Worm (Caenorhabditis elegans) whole organism, L1 larva: ENCODE data around the gene paf-2.

ENCODE experiments used
- C34B4.2 ChIP-seq: sonication (generic microtip); optimal IDR thresholded peaks from 2 replicates; lab custom pipeline; 2017; ENCODE audit warnings: mild to moderate bottlenecking, missing genetic modification characterization, missing compliant biosample characterization
- Y116A8C.19 ChIP-seq: sonication (generic microtip); optimal IDR thresholded peaks from 2 replicates; lab custom pipeline; 2016; ENCODE audit warnings: missing compliant biosample characterization, missing genetic modification characterization, borderline replicate concordance
- aha-1 ChIP-seq: fragments of 150-350 bp; optimal IDR thresholded peaks from 2 replicates; lab custom pipeline; 2014; ENCODE audit warnings: missing biosample characterization, missing genetic modification characterization
- alr-1 ChIP-seq: fragments of 200-800 bp; sonication (Bioruptor generic); optimal IDR thresholded peaks from 2 replicates; lab custom pipeline; 2018; ENCODE audit warnings: borderline replicate concordance, mild to moderate bottlenecking, missing genetic modification characterization, missing compliant biosample characterization
- ama-1 ChIP-seq: fragments of 150-350 bp; optimal IDR thresholded peaks from 2 replicates; lab custom pipeline; 2014
- ceh-63 ChIP-seq: fragments of 200-800 bp; sonication (Bioruptor generic); optimal IDR thresholded peaks from 2 replicates; lab custom pipeline; 2018; ENCODE audit warnings: mild to moderate bottlenecking, missing genetic modification characterization, missing compliant biosample characterization
- efl-1 ChIP-seq, 4 experiments: fragments of 150-350 bp; optimal IDR thresholded peaks in 3 of 4; peaks in 1 of 4; 1 replicate in 1 of 4; 2 replicates in 3 of 4; lab custom pipeline; 2014; ENCODE audit warnings: missing biosample characterization in 2 of 4, missing genetic modification characterization in 2 of 4, missing genetic modification reagents in 2 of 4
- efl-3 ChIP-seq: fragments of 200-800 bp; sonication (Bioruptor generic); optimal IDR thresholded peaks from 2 replicates; lab custom pipeline; 2018; ENCODE audit warnings: mild to moderate bottlenecking, missing genetic modification characterization, missing compliant biosample characterization
- elt-2 ChIP-seq: sonication (generic microtip); optimal IDR thresholded peaks from 2 replicates; lab custom pipeline; 2016; ENCODE audit warnings: missing genetic modification characterization, mild to moderate bottlenecking, inconsistent platforms, missing compliant biosample characterization, missing genetic modification reagents
- elt-3 ChIP-seq, 6 experiments: fragments of 150-350 bp in 1 of 6; sonication (generic microtip); optimal IDR thresholded peaks; 2 replicates each; lab custom pipeline; 2017 to 2018; ENCODE audit warnings: missing biosample characterization in 6 of 6, missing genetic modification characterization in 6 of 6, inconsistent platforms in 1 of 6
- ets-5 ChIP-seq: fragments of 200-800 bp; sonication (Bioruptor generic); IDR thresholded peaks from 2 replicates; pipeline ENCODE4 v1.3.6; 2022; ENCODE audit warnings: missing genetic modification characterization, missing compliant biosample characterization
- fkh-8 ChIP-seq: sonication (generic microtip); optimal IDR thresholded peaks from 2 replicates; lab custom pipeline; 2016; ENCODE audit warnings: mild to moderate bottlenecking, missing genetic modification characterization, missing compliant biosample characterization
- grh-1 ChIP-seq: fragments of 200-800 bp; sonication (Bioruptor generic); IDR thresholded peaks from 2 replicates; pipeline ENCODE4 v1.3.6; 2022; ENCODE audit warnings: missing genetic modification reagents, missing genetic modification characterization, missing compliant biosample characterization
- isw-1 ChIP-seq: fragments of 200-800 bp; sonication (Bioruptor generic); IDR thresholded peaks from 2 replicates; pipeline ENCODE4 v1.3.6; 2022; ENCODE audit warnings: missing genetic modification characterization, missing compliant biosample characterization
- lin-14 ChIP-seq: fragments of 200-800 bp; sonication (Bioruptor generic); optimal IDR thresholded peaks from 2 replicates; lab custom pipeline; 2018; ENCODE audit warnings: mild to moderate bottlenecking, missing genetic modification characterization, moderate library complexity, missing compliant biosample characterization
- lin-15B ChIP-seq: fragments of 150-350 bp; sonication (generic microtip); optimal IDR thresholded peaks from 3 replicates; lab custom pipeline; 2014; ENCODE audit warnings: missing biosample characterization, missing genetic modification characterization
- lsy-2 ChIP-seq, 2 experiments: fragments of 150-350 bp; optimal IDR thresholded peaks; 2 replicates each; lab custom pipeline; 2014; ENCODE audit warnings: missing biosample characterization in 2 of 2, missing genetic modification characterization in 2 of 2
- nhr-11 ChIP-seq: fragments of 150-350 bp; optimal IDR thresholded peaks from 2 replicates; lab custom pipeline; 2014; ENCODE audit warnings: missing biosample characterization, missing genetic modification characterization
- nhr-19 ChIP-seq: fragments of 200-800 bp; sonication (Bioruptor generic); conservative IDR thresholded peaks from 2 replicates; pipeline ENCODE4 v1.3.6; 2022; ENCODE audit warnings: missing genetic modification characterization, missing compliant biosample characterization
- nhr-20 ChIP-seq: sonication (generic microtip); optimal IDR thresholded peaks from 2 replicates; lab custom pipeline; 2016; ENCODE audit warnings: mild to moderate bottlenecking, missing genetic modification characterization, missing compliant biosample characterization
- nhr-71 ChIP-seq: sonication (generic microtip); optimal IDR thresholded peaks from 2 replicates; lab custom pipeline; 2016; ENCODE audit warnings: mild to moderate bottlenecking, missing genetic modification characterization, moderate library complexity, missing compliant biosample characterization
- nhr-85 ChIP-seq: sonication (generic microtip); peaks from one replicate; lab custom pipeline; 2016; ENCODE audit warnings: missing genetic modification characterization, inconsistent platforms, missing compliant biosample characterization
- pag-3 ChIP-seq: sonication (generic microtip); optimal IDR thresholded peaks from 2 replicates; lab custom pipeline; 2017; ENCODE audit warnings: missing genetic modification characterization, mild to moderate bottlenecking, missing compliant biosample characterization, antibody characterized with exemption, borderline replicate concordance; ENCODE audit not compliant: insufficient read depth
- pax-3 ChIP-seq: fragments of 200-800 bp; sonication (Bioruptor generic); optimal IDR thresholded peaks from 2 replicates; lab custom pipeline; 2018; ENCODE audit warnings: mild to moderate bottlenecking, missing genetic modification characterization, moderate library complexity, missing compliant biosample characterization
- skn-1 ChIP-seq: fragments of 150-350 bp; optimal IDR thresholded peaks from 2 replicates; lab custom pipeline; 2014; ENCODE audit warnings: missing biosample characterization, missing genetic modification characterization
- snpc-4 ChIP-seq: fragments of 150-350 bp; optimal IDR thresholded peaks from 2 replicates; lab custom pipeline; 2014; ENCODE audit warnings: missing biosample characterization, missing genetic modification characterization
- snu-23 ChIP-seq: sonication (generic microtip); optimal IDR thresholded peaks from 2 replicates; lab custom pipeline; 2016; ENCODE audit warnings: missing genetic modification characterization, missing compliant biosample characterization
- sox-4 ChIP-seq: sonication (generic microtip); optimal IDR thresholded peaks from 2 replicates; lab custom pipeline; 2016; ENCODE audit warnings: missing genetic modification characterization, missing compliant biosample characterization
- swsn-7 ChIP-seq: sonication (generic microtip); optimal IDR thresholded peaks from 2 replicates; lab custom pipeline; 2016; ENCODE audit warnings: missing genetic modification characterization, missing compliant biosample characterization
- tbx-2 ChIP-seq: sonication (generic microtip); optimal IDR thresholded peaks from 2 replicates; lab custom pipeline; 2016; ENCODE audit warnings: missing genetic modification characterization, missing compliant biosample characterization
- tlp-1 ChIP-seq: fragments of 150-350 bp; optimal IDR thresholded peaks from 2 replicates; lab custom pipeline; 2014; ENCODE audit warnings: missing biosample characterization, missing genetic modification characterization
- unc-30 ChIP-seq: sonication (generic microtip); optimal IDR thresholded peaks from 2 replicates; lab custom pipeline; 2017; ENCODE audit warnings: missing biosample characterization, missing genetic modification characterization
- unc-86 ChIP-seq: sonication (generic microtip); optimal IDR thresholded peaks from 2 replicates; lab custom pipeline; 2016; ENCODE audit warnings: missing genetic modification characterization, missing compliant biosample characterization
- zag-1 ChIP-seq: fragments of 150-350 bp; optimal IDR thresholded peaks from 2 replicates; lab custom pipeline; 2014; ENCODE audit warnings: missing biosample characterization, missing genetic modification characterization
- ztf-11 ChIP-seq, 2 experiments: sonication (generic microtip); optimal IDR thresholded peaks; 2 replicates each; lab custom pipeline; 2016 to 2017; ENCODE audit warnings: missing genetic modification characterization in 2 of 2, missing biosample characterization in 1 of 2, missing compliant biosample characterization in 1 of 2

The paf-2 gene

ce11 chrX:4248949-4249348, 48.6 kb downstream of the paf-2 start, which contains the start of gene hlh-13:
hlh-13 (plus strand) TSS chrX:4249249.
- TF ChIP-seq alr-1 (tag; lab: Kevin White, UChicago) (no peak), C34B4.2 (tag; lab: Kevin White, UChicago) (no peak), tlp-1 (tag; lab: Kevin White, UChicago) (no peak), grh-1 (GFP tag; lab: Robert Waterston, UW) (no peak), ama-1 (lab: Kevin White, UChicago) (no peak), nhr-11 (tag; lab: Kevin White, UChicago) (no peak), ceh-63 (GFP tag; lab: Kevin White, UChicago) (no peak), efl-1 (optimal IDR thresholded peaks at IDR 0.05; lab: Kevin White, UChicago) (no peak), efl-1 (GFP tag; optimal IDR thresholded peaks at IDR 0.05 in 1 of 2; lab: Kevin White, UChicago) (no peak), skn-1 (tag; lab: Kevin White, UChicago) (no peak), pag-3 (tag; lab: Kevin White, UChicago) (no peak), snu-23 (GFP tag; lab: Kevin White, UChicago) (no peak), fkh-8 (no peak), unc-30 (tag; lab: Kevin White, UChicago) (no peak), elt-3 (tag; optimal IDR thresholded peaks at IDR 0.05; lab: Kevin White, UChicago) (no peak), lsy-2 (tag; optimal IDR thresholded peaks at IDR 0.05; lab: Kevin White, UChicago) (no peak), aha-1 (tag; lab: Kevin White, UChicago) (no peak), sox-4 (tag; lab: Kevin White, UChicago) (no peak), lin-15B (tag; lab: Kevin White, UChicago) (no peak), nhr-20 (tag; lab: Kevin White, UChicago) (no peak), snpc-4 (tag; lab: Kevin White, UChicago) (no peak)

ce11 chrX:4248417-4248816, 49.1 kb downstream of the paf-2 start:
- TF ChIP-seq swsn-7 (tag; lab: Kevin White, UChicago) (no peak), lin-14 (peak; percentile 30), pax-3 (tag; lab: Kevin White, UChicago) (no peak), tbx-2 (tag; lab: Kevin White, UChicago) (no peak), isw-1 (no peak), unc-86 (tag; lab: Kevin White, UChicago) (no peak), zag-1 (tag; lab: Kevin White, UChicago) (no peak), nhr-19 (GFP tag; lab: Robert Waterston, UW) (no peak), efl-1 (optimal IDR thresholded peaks at IDR 0.05; lab: Kevin White, UChicago) (no peak), efl-1 (GFP tag; optimal IDR thresholded peaks at IDR 0.05 in 1 of 2; lab: Kevin White, UChicago) (no peak), Y116A8C.19 (tag; lab: Kevin White, UChicago) (no peak), efl-3 (GFP tag; lab: Kevin White, UChicago) (no peak), nhr-20 (tag; lab: Kevin White, UChicago) (peak; percentile 13), nhr-85 (tag; lab: Kevin White, UChicago) (peak; percentile 55), ets-5 (no peak), nhr-71 (tag; lab: Kevin White, UChicago) (peak; percentile 26), elt-2 (tag; lab: Kevin White, UChicago) (peak; percentile 34), ztf-11 (tag; optimal IDR thresholded peaks at IDR 0.05; lab: Kevin White, UChicago) (no peak), snu-23 (GFP tag; lab: Kevin White, UChicago) (peak; percentile 9)

ce11 chrX:4246867-4247591, 50.5 kb downstream of the paf-2 start, which contains the start of gene F48D6.4:
F48D6.4 (minus strand) TSS chrX:4247212.
- TF ChIP-seq efl-1 (optimal IDR thresholded peaks at IDR 0.05; lab: Kevin White, UChicago) (no peak), efl-1 (GFP tag; optimal IDR thresholded peaks at IDR 0.05 in 1 of 2; lab: Kevin White, UChicago) (peak in 1 of 2 experiments; percentile 23), elt-2 (tag; lab: Kevin White, UChicago) (peak; percentile 33), nhr-85 (tag; lab: Kevin White, UChicago) (peak; percentile 14), ama-1 (lab: Kevin White, UChicago) (peak; percentile 11), C34B4.2 (tag; lab: Kevin White, UChicago) (no peak)
